Fruit fly (Drosophila melanogaster) whole organism, embryonic: ENCODE results near the gene CG43322.

Experiments used
- B-H2 ChIP-seq: fragments of 200-800 bp; sonication (Bioruptor generic); optimal IDR thresholded peaks from 2 replicates; lab custom pipeline; 2018; ENCODE audit warnings: missing biosample characterization, mild to moderate bottlenecking, missing genetic modification characterization
- Bgb ChIP-seq: fragments of 200-800 bp; sonication (Bioruptor generic); IDR thresholded peaks from 2 replicates; pipeline ENCODE4 v1.3.6; 2022; ENCODE audit warnings: missing biosample characterization, missing genetic modification characterization; ENCODE audit not compliant: partially characterized antibody
- CG10147 ChIP-seq: fragments of 200-800 bp; sonication (Bioruptor generic); optimal IDR thresholded peaks from 2 replicates; lab custom pipeline; 2019; ENCODE audit warnings: missing biosample characterization, mild to moderate bottlenecking, missing genetic modification characterization, moderate library complexity
- CG10209 ChIP-seq: fragments of 200-800 bp; sonication (Bioruptor generic); optimal IDR thresholded peaks from 3 replicates; lab custom pipeline; 2017; ENCODE audit warnings: missing biosample characterization, mild to moderate bottlenecking, missing genetic modification characterization, missing genetic modification reagents
- CG1603 ChIP-seq: fragments of 200-800 bp; sonication (Bioruptor generic); optimal IDR thresholded peaks from 2 replicates; lab custom pipeline; 2019; ENCODE audit warnings: missing biosample characterization, mild to moderate bottlenecking, missing genetic modification characterization, moderate library complexity
- CG2120 ChIP-seq: fragments of 200-800 bp; sonication (Bioruptor generic); optimal IDR thresholded peaks from 3 replicates; lab custom pipeline; 2016; ENCODE audit warnings: missing biosample characterization, missing genetic modification characterization
- CG31365 ChIP-seq: fragments of 200-800 bp; sonication (Bioruptor generic); optimal IDR thresholded peaks from 2 replicates; lab custom pipeline; 2018; ENCODE audit warnings: missing biosample characterization, mild to moderate bottlenecking, missing genetic modification characterization
- CG31441 ChIP-seq: fragments of 200-800 bp; sonication (Bioruptor generic); IDR thresholded peaks from 2 replicates; pipeline ENCODE4 v1.3.6; 2022; ENCODE audit warnings: missing biosample characterization, missing genetic modification characterization
- CG33213 ChIP-seq: fragments of 200-800 bp; sonication (Bioruptor generic); optimal IDR thresholded peaks from 3 replicates; lab custom pipeline; 2016; ENCODE audit warnings: missing biosample characterization, missing genetic modification characterization
- CG3838 ChIP-seq: fragments of 200-800 bp; sonication (Bioruptor generic); optimal IDR thresholded peaks from 3 replicates; lab custom pipeline; 2016; ENCODE audit warnings: missing biosample characterization, missing genetic modification characterization
- CG6791 ChIP-seq: fragments of 200-800 bp; sonication (Bioruptor generic); IDR thresholded peaks from 3 replicates; pipeline ENCODE4 v1.3.6; 2022; ENCODE audit warnings: missing biosample characterization, missing genetic modification characterization; ENCODE audit not compliant: partially characterized antibody
- CG7372 ChIP-seq: fragments of 200-800 bp; sonication (Bioruptor generic); IDR thresholded peaks from 2 replicates; pipeline ENCODE4 v1.3.6; 2022; ENCODE audit warnings: missing biosample characterization, missing genetic modification characterization
- CG9727 ChIP-seq: fragments of 200-800 bp; sonication (Bioruptor generic); optimal IDR thresholded peaks from 3 replicates; lab custom pipeline; 2017; ENCODE audit warnings: missing biosample characterization, mild to moderate bottlenecking, missing genetic modification characterization
- Dll ChIP-seq: fragments of 200-800 bp; sonication (Bioruptor generic); IDR thresholded peaks from 4 replicates; pipeline ENCODE4 v1.3.6; 2022; ENCODE audit warnings: missing biosample characterization, missing genetic modification characterization; ENCODE audit not compliant: partially characterized antibody
- GATAe ChIP-seq: fragments of 200-800 bp; sonication (Bioruptor generic); conservative IDR thresholded peaks from 2 replicates; pipeline ENCODE4 v1.3.6; 2022; ENCODE audit warnings: missing biosample characterization, missing genetic modification characterization
- HLH3B ChIP-seq: fragments of 200-800 bp; sonication (Bioruptor generic); IDR thresholded peaks from 2 replicates; pipeline ENCODE4 v1.3.6; 2022; ENCODE audit warnings: missing biosample characterization, missing genetic modification characterization
- Hr78 ChIP-seq, 2 experiments: fragments of 200-800 bp in 1 of 2; fragments of >200 bp in 1 of 2; sonication (Bioruptor generic) in 1 of 2; optimal IDR thresholded peaks; 2 replicates each; lab custom pipeline; 2017 to 2019; ENCODE audit warnings: missing biosample characterization in 2 of 2, missing genetic modification characterization in 2 of 2, mild to moderate bottlenecking in 1 of 2, moderate library complexity in 1 of 2
- Jarid2 ChIP-seq: fragments of 200-800 bp; sonication (Bioruptor generic); optimal IDR thresholded peaks from 3 replicates; lab custom pipeline; 2017; ENCODE audit warnings: mild to moderate bottlenecking, missing biosample characterization, missing genetic modification reagents, missing genetic modification characterization
- Nf-YA ChIP-seq: fragments of 200-800 bp; sonication (Bioruptor generic); IDR thresholded peaks from 2 replicates; pipeline ENCODE4 v1.3.6; 2022; ENCODE audit warnings: missing biosample characterization, missing genetic modification characterization
- Oli ChIP-seq: fragments of 200-800 bp; sonication (Bioruptor generic); optimal IDR thresholded peaks from 2 replicates; lab custom pipeline; 2018; ENCODE audit warnings: missing biosample characterization, mild to moderate bottlenecking, missing genetic modification characterization, moderate library complexity
- PHDP ChIP-seq: fragments of 200-800 bp; sonication (Bioruptor generic); optimal IDR thresholded peaks from 3 replicates; lab custom pipeline; 2018; ENCODE audit warnings: missing biosample characterization, mild to moderate bottlenecking, missing genetic modification characterization, moderate library complexity
- Rfx ChIP-seq: fragments of 200-800 bp; sonication (Bioruptor generic); IDR thresholded peaks from 2 replicates; pipeline ENCODE4 v1.3.6; 2022; ENCODE audit warnings: missing biosample characterization, missing genetic modification characterization
- Six4 ChIP-seq: fragments of 200-800 bp; sonication (Bioruptor generic); optimal IDR thresholded peaks from 2 replicates; lab custom pipeline; 2016; ENCODE audit warnings: missing biosample characterization, missing genetic modification characterization
- abd-A ChIP-seq: fragments of 200-800 bp; sonication (Bioruptor generic); optimal IDR thresholded peaks from 3 replicates; lab custom pipeline; 2019; ENCODE audit warnings: missing biosample characterization, mild to moderate bottlenecking, missing genetic modification characterization, moderate library complexity
- bbx ChIP-seq: fragments of 200-800 bp; sonication (Bioruptor generic); IDR thresholded peaks from 2 replicates; pipeline ENCODE4 v1.3.6; 2022; ENCODE audit warnings: missing biosample characterization, missing genetic modification characterization; ENCODE audit not compliant: partially characterized antibody
- bcd ChIP-seq: fragments of 200-800 bp; sonication (Bioruptor generic); optimal IDR thresholded peaks from 2 replicates; lab custom pipeline; 2017; ENCODE audit warnings: missing biosample characterization, mild to moderate bottlenecking, missing genetic modification characterization
- croc ChIP-seq: fragments of 200-800 bp; sonication (Bioruptor generic); conservative IDR thresholded peaks from 3 replicates; pipeline ENCODE4 v1.3.6; 2022; ENCODE audit warnings: missing biosample characterization, missing genetic modification characterization
- crp ChIP-seq, 2 experiments: fragments of 200-800 bp; sonication (Bioruptor generic); optimal IDR thresholded peaks; 2 replicates in 1 of 2; 3 replicates in 1 of 2; lab custom pipeline; 2017; ENCODE audit warnings: missing biosample characterization in 2 of 2, missing genetic modification characterization in 2 of 2, mild to moderate bottlenecking in 1 of 2, moderate library complexity in 1 of 2
- dimm ChIP-seq: fragments of 200-800 bp; sonication (Bioruptor generic); IDR thresholded peaks from 2 replicates; pipeline ENCODE4 v1.3.6; 2022; ENCODE audit warnings: missing biosample characterization, missing genetic modification characterization
- dm ChIP-seq: fragments of 200-800 bp; sonication (Bioruptor generic); optimal IDR thresholded peaks from 3 replicates; lab custom pipeline; 2016; ENCODE audit warnings: missing biosample characterization, missing genetic modification characterization
- en ChIP-seq: fragments of 200-800 bp; sonication (Bioruptor generic); optimal IDR thresholded peaks from 2 replicates; lab custom pipeline; 2016; ENCODE audit warnings: missing biosample characterization, missing genetic modification characterization
- eve ChIP-seq, 2 experiments: fragments of >200 bp; optimal IDR thresholded peaks; 2 replicates each; lab custom pipeline; 2017; ENCODE audit warnings: missing biosample characterization in 2 of 2, missing genetic modification characterization in 2 of 2
- exex ChIP-seq: fragments of 200-800 bp; sonication (Bioruptor generic); optimal IDR thresholded peaks from 4 replicates; lab custom pipeline; 2018; ENCODE audit warnings: missing biosample characterization, mild to moderate bottlenecking, missing genetic modification characterization, moderate library complexity
- fd3F ChIP-seq: fragments of 200-800 bp; sonication (Bioruptor generic); optimal IDR thresholded peaks from 2 replicates; lab custom pipeline; 2018; ENCODE audit warnings: missing biosample characterization, mild to moderate bottlenecking, missing genetic modification characterization, moderate library complexity
- inv ChIP-seq: fragments of 200-800 bp; sonication (Bioruptor generic); IDR thresholded peaks from 2 replicates; pipeline ENCODE4 v1.3.6; 2022; ENCODE audit warnings: missing biosample characterization, missing genetic modification characterization; ENCODE audit not compliant: partially characterized antibody
- kni ChIP-seq: fragments of 200-800 bp; sonication (Bioruptor generic); optimal IDR thresholded peaks from 3 replicates; lab custom pipeline; 2017; ENCODE audit warnings: mild to moderate bottlenecking, missing biosample characterization, missing genetic modification reagents, missing genetic modification characterization
- maf-S ChIP-seq: fragments of 200-800 bp; sonication (Bioruptor generic); optimal IDR thresholded peaks from 2 replicates; lab custom pipeline; 2016; ENCODE audit warnings: missing biosample characterization, missing genetic modification characterization
- nau ChIP-seq: fragments of 200-800 bp; sonication (Bioruptor generic); optimal IDR thresholded peaks from 3 replicates; lab custom pipeline; 2017; ENCODE audit warnings: missing biosample characterization, mild to moderate bottlenecking, missing genetic modification characterization, missing genetic modification reagents
- sc ChIP-seq, 3 experiments: fragments of >200 bp in 2 of 3; fragments of 200-800 bp in 1 of 3; sonication (Bioruptor generic) in 1 of 3; optimal IDR thresholded peaks; 2 replicates in 2 of 3; 3 replicates in 1 of 3; lab custom pipeline; 2017; ENCODE audit warnings: mild to moderate bottlenecking in 1 of 3, missing biosample characterization in 1 of 3, missing genetic modification characterization in 1 of 3, missing genetic modification reagents in 1 of 3
- sqz ChIP-seq: fragments of 200-800 bp; sonication (Bioruptor generic); optimal IDR thresholded peaks from 3 replicates; lab custom pipeline; 2018; ENCODE audit warnings: missing biosample characterization, mild to moderate bottlenecking, missing genetic modification characterization
- unpg ChIP-seq: fragments of 200-800 bp; sonication (Bioruptor generic); optimal IDR thresholded peaks from 3 replicates; lab custom pipeline; 2018; ENCODE audit warnings: missing biosample characterization, mild to moderate bottlenecking, missing genetic modification characterization, moderate library complexity
- wor ChIP-seq: fragments of 200-800 bp; sonication (Bioruptor generic); IDR thresholded peaks from 2 replicates; pipeline ENCODE4 v1.3.6; 2022; ENCODE audit warnings: missing biosample characterization, missing genetic modification characterization
- zfh1 ChIP-seq: fragments of 200-800 bp; sonication (Bioruptor generic); IDR thresholded peaks from 3 replicates; pipeline ENCODE4 v1.3.6; 2022; ENCODE audit warnings: missing biosample characterization, missing genetic modification characterization

The CG43322 gene

dm6 chr2L:7023614-7024259 is 10.5 kb downstream of the CG43322 start, which contains the start of gene Gart (continued):
- no peak for TF ChIP-seq CG3838 (GFP tag; lab: Kevin White, UChicago)
- peak; percentile 41; the same call in 1 of the 2 replicates for TF ChIP-seq CG7372
- peak; percentile 64 for TF ChIP-seq unpg (GFP tag; lab: Kevin White, UChicago)
- peak; percentile 71 for TF ChIP-seq PHDP (tag; lab: Kevin White, UChicago)
- TF ChIP-seq CG1603 (tag; lab: Kevin White, UChicago): peak; percentile 80
- TF ChIP-seq CG6791 (GFP tag; lab: Robert Waterston, UW): no peak
- TF ChIP-seq maf-S (GFP tag; lab: Kevin White, UChicago): peak; percentile 76
- no peak for TF ChIP-seq Dll (GFP tag; lab: Robert Waterston, UW)
- TF ChIP-seq HLH3B (GFP tag; lab: Robert Waterston, UW): peak; percentile 70; the same call in 1 of the 2 replicates
- TF ChIP-seq Hr78 (GFP tag; optimal IDR thresholded peaks at IDR 0.05; lab: Kevin White, UChicago): peak in 1 of 2 experiments; percentile 59
- TF ChIP-seq Oli (tag; lab: Kevin White, UChicago): peak; percentile 68
- no peak for TF ChIP-seq bbx (GFP tag; lab: Robert Waterston, UW)
- peak; percentile 84 for TF ChIP-seq Rfx
- peak; percentile 6 for TF ChIP-seq Six4
- peak; percentile 66 for TF ChIP-seq CG33213
- no peak for TF ChIP-seq en (GFP tag; lab: Kevin White, UChicago)
- TF ChIP-seq GATAe: no peak
- no peak for TF ChIP-seq Nf-YA (GFP tag; lab: Robert Waterston, UW)
- TF ChIP-seq crp (GFP tag; optimal IDR thresholded peaks at IDR 0.05; lab: Kevin White, UChicago): peak in 1 of 2 experiments; percentile 44
- no peak for TF ChIP-seq sqz
- TF ChIP-seq wor (GFP tag; lab: Robert Waterston, UW): no peak; the same call in 1 of the 2 replicates
- no peak for TF ChIP-seq sc (optimal IDR thresholded peaks at IDR 0.05; lab: Kevin White, UChicago)
- peak; percentile 67 for TF ChIP-seq sc (GFP tag; optimal IDR thresholded peaks at IDR 0.05; lab: Kevin White, UChicago)
- peak; percentile 89 for TF ChIP-seq CG2120
- no peak for TF ChIP-seq dimm (GFP tag; lab: Robert Waterston, UW)
- TF ChIP-seq eve (GFP tag; optimal IDR thresholded peaks at IDR 0.05; lab: Kevin White, UChicago): no peak
- peak; percentile 68; the same call in 2 of the 3 replicates for TF ChIP-seq zfh1 (GFP tag; lab: Robert Waterston, UW)
- TF ChIP-seq croc (GFP tag; lab: Robert Waterston, UW): no peak
- TF ChIP-seq abd-A (tag; lab: Kevin White, UChicago): no peak
- TF ChIP-seq Bgb (GFP tag; lab: Robert Waterston, UW): no peak; the same call in 1 of the 2 replicates
- TF ChIP-seq inv: no peak
- no peak for TF ChIP-seq CG31441 (GFP tag; lab: Robert Waterston, UW)
- no peak for TF ChIP-seq nau (GFP tag; lab: Kevin White, UChicago)
- peak; percentile 8 for TF ChIP-seq CG10147 (GFP tag; lab: Kevin White, UChicago)
- TF ChIP-seq exex (tag; lab: Kevin White, UChicago): peak; percentile 32
- peak; percentile 72 for TF ChIP-seq CG9727 (GFP tag; lab: Kevin White, UChicago)
- TF ChIP-seq bcd (GFP tag; lab: Kevin White, UChicago): peak; percentile 46
- TF ChIP-seq Jarid2 (GFP tag; lab: Kevin White, UChicago): no peak
- no peak for TF ChIP-seq CG31365 (tag; lab: Kevin White, UChicago)
- peak; percentile 52 for TF ChIP-seq fd3F (GFP tag; lab: Kevin White, UChicago)
- TF ChIP-seq dm (GFP tag; lab: Kevin White, UChicago): peak; percentile 73
- TF ChIP-seq CG10209 (GFP tag; lab: Kevin White, UChicago): peak; percentile 67
- peak; percentile 44 for TF ChIP-seq B-H2
- TF ChIP-seq kni (GFP tag; lab: Kevin White, UChicago): no peak
